Worm (Caenorhabditis elegans) whole organism, L2 larva: ENCODE results near the gene str-44.

Source experiments
- ceh-82 ChIP-seq: fragments of 150-350 bp; optimal IDR thresholded peaks from 2 replicates; lab custom pipeline; 2014; ENCODE audit warnings: missing biosample characterization, missing genetic modification characterization
- dmd-4 ChIP-seq: sonication (generic microtip); optimal IDR thresholded peaks from 2 replicates; lab custom pipeline; 2017; ENCODE audit warnings: missing biosample characterization, missing genetic modification characterization
- gmeb-1 ChIP-seq: fragments of 150-350 bp; optimal IDR thresholded peaks from 2 replicates; lab custom pipeline; 2014; ENCODE audit warnings: missing biosample characterization, missing genetic modification characterization
- lin-13 ChIP-seq: fragments of 150-350 bp; optimal IDR thresholded peaks from 2 replicates; lab custom pipeline; 2014; ENCODE audit warnings: missing biosample characterization, missing genetic modification reagents, missing genetic modification characterization
- lsy-2 ChIP-seq, 2 experiments: fragments of 150-350 bp in 1 of 2; sonication (generic microtip) in 1 of 2; optimal IDR thresholded peaks; 2 replicates each; lab custom pipeline; 2014 to 2017; ENCODE audit warnings: missing biosample characterization in 2 of 2, missing genetic modification characterization in 2 of 2
- nhr-10 ChIP-seq: sonication (generic microtip); optimal IDR thresholded peaks from 2 replicates; lab custom pipeline; 2017; ENCODE audit warnings: missing biosample characterization, missing genetic modification characterization
- nhr-11 ChIP-seq: fragments of 150-350 bp; optimal IDR thresholded peaks from 2 replicates; lab custom pipeline; 2014; ENCODE audit warnings: missing biosample characterization, missing genetic modification characterization
- nhr-12 ChIP-seq: fragments of 150-350 bp; optimal IDR thresholded peaks from 2 replicates; lab custom pipeline; 2014; ENCODE audit warnings: missing biosample characterization, missing genetic modification characterization
- sem-4 ChIP-seq: fragments of 150-350 bp; optimal IDR thresholded peaks from 2 replicates; lab custom pipeline; 2014; ENCODE audit warnings: missing biosample characterization, missing genetic modification reagents, missing genetic modification characterization
- skn-1 ChIP-seq: sonication (generic microtip); optimal IDR thresholded peaks from 2 replicates; lab custom pipeline; 2017; ENCODE audit warnings: missing biosample characterization, missing genetic modification characterization
- unc-39 ChIP-seq: fragments of 150-350 bp; optimal IDR thresholded peaks from 2 replicates; lab custom pipeline; 2014; ENCODE audit warnings: missing biosample characterization, missing genetic modification characterization
- unc-55 ChIP-seq: fragments of 150-350 bp; sonication (generic microtip); optimal IDR thresholded peaks from 3 replicates; lab custom pipeline; 2014; ENCODE audit warnings: missing biosample characterization, missing genetic modification reagents, missing genetic modification characterization
- unc-62 ChIP-seq: fragments of 150-350 bp; optimal IDR thresholded peaks from 2 replicates; lab custom pipeline; 2014; ENCODE audit warnings: missing biosample characterization, missing genetic modification reagents, missing genetic modification characterization
- ztf-4 ChIP-seq: fragments of 150-350 bp; optimal IDR thresholded peaks from 2 replicates; lab custom pipeline; 2014; ENCODE audit warnings: missing biosample characterization, missing genetic modification characterization

str-44 gene

ce11 chrIV:7227072-7227471 is 50.1 kb downstream of the str-44 start, which contains the start of gene R13A1.10:
R13A1.10 (minus strand) TSS chrIV:7227172.
- TF ChIP-seq unc-55 (GFP tag; lab: Kevin White, UChicago) (no peak), gmeb-1 (tag; lab: Kevin White, UChicago) (no peak), nhr-12 (tag; lab: Kevin White, UChicago) (no peak), sem-4 (tag; lab: Kevin White, UChicago) (no peak), dmd-4 (tag; lab: Kevin White, UChicago) (no peak), ztf-4 (tag; lab: Kevin White, UChicago) (no peak), nhr-10 (no peak), skn-1 (tag; lab: Kevin White, UChicago) (no peak), ceh-82 (tag; lab: Kevin White, UChicago) (no peak), unc-62 (GFP tag; lab: Kevin White, UChicago) (no peak), unc-39 (no peak), lsy-2 (tag; optimal IDR thresholded peaks at IDR 0.05; lab: Kevin White, UChicago) (no peak), lin-13 (GFP tag; lab: Kevin White, UChicago) (no peak), nhr-11 (no peak)
